Worm (Caenorhabditis elegans) whole organism, L2 larva: ENCODE data around the gene pnn-1.

Experiments
- elt-1 ChIP-seq: fragments of 150-350 bp; optimal IDR thresholded peaks from 2 replicates; lab custom pipeline; 2014; ENCODE audit warnings: missing biosample characterization, missing genetic modification characterization
- nhr-237 ChIP-seq: fragments of 150-350 bp; optimal IDR thresholded peaks from 2 replicates; lab custom pipeline; 2014; ENCODE audit warnings: missing biosample characterization, missing genetic modification characterization
- unc-62 ChIP-seq: fragments of 150-350 bp; optimal IDR thresholded peaks from 2 replicates; lab custom pipeline; 2014; ENCODE audit warnings: missing biosample characterization, missing genetic modification reagents, missing genetic modification characterization

DNA sequence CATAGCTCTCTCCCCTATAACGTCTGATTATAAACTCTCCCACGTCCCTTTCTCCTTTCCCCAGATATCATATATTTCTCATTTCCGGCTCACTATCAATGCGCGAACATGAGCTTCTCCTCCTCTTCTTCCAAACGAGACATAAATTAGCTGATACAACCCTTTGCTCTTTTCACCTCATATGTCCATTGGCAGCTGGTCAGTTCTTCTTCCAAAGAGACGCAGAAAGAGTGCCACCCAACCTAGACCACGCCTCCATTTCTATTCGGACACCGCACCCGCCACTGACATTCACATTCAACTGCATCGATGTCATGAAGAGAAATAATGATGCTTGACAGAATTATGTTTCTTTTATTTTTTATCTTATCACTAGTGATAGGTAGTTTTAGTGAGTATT is 47.9 kb downstream of the pnn-1 start, which contains the start of gene fmi-1:
- no peak for TF ChIP-seq elt-1 (tag; lab: Kevin White, UChicago)
- no peak for TF ChIP-seq nhr-237 (tag; lab: Kevin White, UChicago)
- no peak for TF ChIP-seq unc-62 (GFP tag; lab: Kevin White, UChicago)
